In the genomic region with DNA sequence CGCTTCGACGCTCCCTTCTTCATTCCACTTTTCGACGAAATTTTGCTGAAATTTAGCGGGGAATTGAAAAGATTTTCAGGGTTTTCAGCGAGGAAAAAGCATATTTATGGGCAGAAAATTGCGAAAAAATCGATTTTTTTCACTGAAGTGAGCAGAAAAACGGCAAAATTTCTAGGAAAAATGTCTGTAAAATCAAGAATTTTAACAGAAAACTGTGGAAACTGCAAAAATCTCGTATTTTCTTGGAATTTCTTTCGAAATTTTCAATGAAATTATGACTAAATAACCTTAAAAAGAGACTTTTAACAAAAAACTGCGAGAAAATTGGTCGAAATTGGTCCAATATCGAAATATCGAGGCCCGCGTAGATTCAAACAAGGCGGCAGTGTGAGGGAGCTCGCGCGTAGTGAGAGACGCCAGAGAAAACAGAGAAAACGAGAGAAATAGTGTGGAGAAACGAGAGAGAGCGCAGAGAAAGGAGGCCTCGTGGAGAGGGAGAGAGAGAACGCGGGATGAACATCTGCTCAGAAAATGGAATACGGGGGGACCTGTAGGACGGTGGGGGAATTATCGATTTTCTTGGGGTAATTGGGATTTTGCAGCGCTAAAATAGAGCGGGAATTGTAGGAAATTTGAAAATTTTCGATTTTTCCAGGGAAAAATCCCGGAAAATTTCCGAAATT, we compare ENCODE assay signal across 8 worm cellular contexts.
TF ChIP-seq lines count a peak whose summit lies in the region.

A gene (minus strand): TSS at position 51 of the 683 bp plus-strand sequence.

TF ChIP-seq in whole organism, L1 larva, 84 proteins besides CTCF, POLR2A, EP300 and RAD21 (continues in another document):
- TF ChIP-seq pag-3 (tag; optimal IDR thresholded peaks at IDR 0.05; lab: Kevin White, UChicago; ENCODE audit: borderline replicate concordance, insufficient read depth): no peak
- TF ChIP-seq jun-1 (tag; optimal IDR thresholded peaks at IDR 0.05; lab: Kevin White, UChicago): peak; percentile 35
- peak; percentile 65 for TF ChIP-seq swsn-7 (tag; optimal IDR thresholded peaks at IDR 0.05; lab: Kevin White, UChicago)
- TF ChIP-seq irx-1 (tag; optimal IDR thresholded peaks at IDR 0.05; lab: Kevin White, UChicago): peak; percentile 27
- no peak for TF ChIP-seq elt-3 (tag; optimal IDR thresholded peaks at IDR 0.05; lab: Kevin White, UChicago)
- no peak for TF ChIP-seq hlh-4 (tag; optimal IDR thresholded peaks at IDR 0.05; lab: Kevin White, UChicago)
- no peak for TF ChIP-seq egl-27 (tag; optimal IDR thresholded peaks at IDR 0.05; lab: Kevin White, UChicago)
- TF ChIP-seq hlh-17 (GFP tag; optimal IDR thresholded peaks at IDR 0.05; lab: Kevin White, UChicago; ENCODE audit: borderline replicate concordance): no peak
- no peak for TF ChIP-seq hpl-2 (GFP tag; optimal IDR thresholded peaks at IDR 0.05; lab: Kevin White, UChicago)
- TF ChIP-seq pqm-1 (tag; optimal IDR thresholded peaks at IDR 0.05; lab: Kevin White, UChicago): no peak

TF ChIP-seq in whole organism, L2 larva, 48 proteins besides CTCF, POLR2A, EP300 and RAD21 (continues in another document):
- TF ChIP-seq fos-1 (tag; optimal IDR thresholded peaks at IDR 0.05; lab: Kevin White, UChicago) (no peak), gmeb-1 (tag; optimal IDR thresholded peaks at IDR 0.05; lab: Kevin White, UChicago) (peak; percentile 39), zag-1 (tag; optimal IDR thresholded peaks at IDR 0.05; lab: Kevin White, UChicago) (peak; percentile 18), ztf-4 (tag; optimal IDR thresholded peaks at IDR 0.05; lab: Kevin White, UChicago) (no peak), ceh-16 (tag; optimal IDR thresholded peaks at IDR 0.05; lab: Kevin White, UChicago) (no peak), Y55F3AM.14 (GFP tag; optimal IDR thresholded peaks at IDR 0.05; lab: Kevin White, UChicago) (no peak), nhr-23 (tag; optimal IDR thresholded peaks at IDR 0.05; lab: Kevin White, UChicago) (no peak), lsy-2 (tag; optimal IDR thresholded peaks at IDR 0.05; lab: Kevin White, UChicago) (peak; percentile 18 to 47), ceh-82 (tag; optimal IDR thresholded peaks at IDR 0.05; lab: Kevin White, UChicago) (no peak), lin-39 (tag; optimal IDR thresholded peaks at IDR 0.05; lab: Kevin White, UChicago) (no peak), elt-3 (tag; optimal IDR thresholded peaks at IDR 0.05; lab: Kevin White, UChicago) (no peak)

TF ChIP-seq in whole organism, L3 larva, 47 proteins besides CTCF, POLR2A, EP300 and RAD21:
- TF ChIP-seq nfya-1 (tag; optimal IDR thresholded peaks at IDR 0.05; lab: Kevin White, UChicago; ENCODE audit: insufficient read depth) (peak; percentile 63), nhr-12 (tag; optimal IDR thresholded peaks at IDR 0.05; lab: Kevin White, UChicago) (no peak), hmg-11 (tag; optimal IDR thresholded peaks at IDR 0.05; lab: Kevin White, UChicago) (peak; percentile 85), ceh-28 (tag; optimal IDR thresholded peaks at IDR 0.05; lab: Kevin White, UChicago) (peak; percentile 36), pqm-1 (tag; optimal IDR thresholded peaks at IDR 0.05; lab: Kevin White, UChicago) (peak; percentile 6), lin-15B (tag; optimal IDR thresholded peaks at IDR 0.05; lab: Kevin White, UChicago) (peak; percentile 10), aly-2 (tag; optimal IDR thresholded peaks at IDR 0.05; lab: Kevin White, UChicago) (no peak), nhr-28 (tag; optimal IDR thresholded peaks at IDR 0.05; lab: Kevin White, UChicago) (no peak)
TF ChIP-seq in whole organism, L3 larva: peak in this region for 5.

TF ChIP-seq in whole organism, L4 larva, 104 proteins besides CTCF, POLR2A, EP300 and RAD21 (continues in another document):
- TF ChIP-seq mxl-3 (GFP tag; optimal IDR thresholded peaks at IDR 0.05; lab: Kevin White, UChicago) (peak; percentile 10), lir-3 (tag; optimal IDR thresholded peaks at IDR 0.05; lab: Kevin White, UChicago) (no peak), ceh-44 (GFP tag; IDR thresholded peaks at IDR 0.05; lab: Robert Waterston, UW) (no peak), tag-97 (GFP tag; IDR thresholded peaks at IDR 0.05; lab: Robert Waterston, UW) (no peak), set-16 (GFP tag; IDR thresholded peaks at IDR 0.05; lab: Robert Waterston, UW) (no peak), F37D6.2 (tag; optimal IDR thresholded peaks at IDR 0.05; lab: Kevin White, UChicago) (no peak), ces-1 (GFP tag; optimal IDR thresholded peaks at IDR 0.05; lab: Kevin White, UChicago) (no peak), lin-29 (GFP tag; IDR thresholded peaks at IDR 0.05; lab: Robert Waterston, UW) (no peak), R02D3.7 (tag; optimal IDR thresholded peaks at IDR 0.05; lab: Kevin White, UChicago) (no peak), T26A8.4 (GFP tag; IDR thresholded peaks at IDR 0.05; lab: Robert Waterston, UW) (no peak), daf-8 (GFP tag; IDR thresholded peaks at IDR 0.05; lab: Robert Waterston, UW) (no peak), ztf-11 (tag; optimal IDR thresholded peaks at IDR 0.05; lab: Kevin White, UChicago) (no peak)

TF ChIP-seq in whole organism, late embryonic, 69 proteins besides CTCF, POLR2A, EP300 and RAD21 (continues in another document):
- TF ChIP-seq ceh-14 (tag; optimal IDR thresholded peaks at IDR 0.05; lab: Kevin White, UChicago) (peak; percentile 19), sdc-2 (tag; optimal IDR thresholded peaks at IDR 0.05; lab: Kevin White, UChicago) (peak; percentile 13), hlh-30 (tag; optimal IDR thresholded peaks at IDR 0.05; lab: Kevin White, UChicago; ENCODE audit: insufficient read depth) (peak; percentile 72), madf-2 (tag; optimal IDR thresholded peaks at IDR 0.05; lab: Kevin White, UChicago) (no peak), ets-4 (tag; optimal IDR thresholded peaks at IDR 0.05; lab: Kevin White, UChicago) (peak; percentile 13), ceh-48 (tag; optimal IDR thresholded peaks at IDR 0.05; lab: Kevin White, UChicago) (peak; percentile 59), hlh-8 (tag; optimal IDR thresholded peaks at IDR 0.05; lab: Kevin White, UChicago) (peak; percentile 24), F13H6.1 (tag; optimal IDR thresholded peaks at IDR 0.05; lab: Kevin White, UChicago) (no peak), ceh-6 (GFP tag; optimal IDR thresholded peaks at IDR 0.05; lab: Kevin White, UChicago) (no peak), ref-2 (tag; optimal IDR thresholded peaks at IDR 0.05; lab: Kevin White, UChicago) (no peak), unc-86 (tag; optimal IDR thresholded peaks at IDR 0.05; lab: Kevin White, UChicago) (no peak), nfya-1 (tag; optimal IDR thresholded peaks at IDR 0.05; lab: Kevin White, UChicago) (peak; percentile 34)

TF ChIP-seq in whole organism, midembryonic, 9 proteins besides CTCF, POLR2A, EP300 and RAD21:
- TF ChIP-seq flt-1 (GFP tag; IDR thresholded peaks at IDR 0.05; lab: Robert Waterston, UW): peak; percentile 16; the same call in 1 of the 2 replicates
- TF ChIP-seq klf-2 (GFP tag; conservative IDR thresholded peaks at IDR 0.05; lab: Robert Waterston, UW): no peak; the same call in 1 of the 2 replicates
- TF ChIP-seq tab-1 (GFP tag; IDR thresholded peaks at IDR 0.05; lab: Robert Waterston, UW): no peak
- TF ChIP-seq ref-1 (GFP tag; conservative IDR thresholded peaks at IDR 0.05; lab: Robert Waterston, UW): no peak
- TF ChIP-seq ztf-29 (GFP tag; IDR thresholded peaks at IDR 0.05; lab: Robert Waterston, UW): no peak
- TF ChIP-seq ztf-23 (GFP tag; IDR thresholded peaks at IDR 0.05; lab: Robert Waterston, UW): no peak
- TF ChIP-seq T22C8.4 (GFP tag; IDR thresholded peaks at IDR 0.05; lab: Robert Waterston, UW): peak; percentile 80

TF ChIP-seq in whole organism, mixed stage, embryonic, 35 proteins besides CTCF, POLR2A, EP300 and RAD21 (continues in another document):
- TF ChIP-seq nhr-76 (tag; optimal IDR thresholded peaks at IDR 0.05; lab: Kevin White, UChicago) (no peak), unc-120 (tag; optimal IDR thresholded peaks at IDR 0.05; lab: Kevin White, UChicago; ENCODE audit: poor library complexity, severe bottlenecking) (no peak), lin-13 (tag; optimal IDR thresholded peaks at IDR 0.05; lab: Kevin White, UChicago) (no peak), mep-1 (tag; optimal IDR thresholded peaks at IDR 0.05; lab: Kevin White, UChicago) (peak; percentile 38), mab-5 (tag; optimal IDR thresholded peaks at IDR 0.05; lab: Kevin White, UChicago) (no peak), blmp-1 (tag; optimal IDR thresholded peaks at IDR 0.05; lab: Kevin White, UChicago) (no peak), ceh-39 (tag; optimal IDR thresholded peaks at IDR 0.05; lab: Kevin White, UChicago) (peak; percentile 85), lin-32 (GFP tag; optimal IDR thresholded peaks at IDR 0.05; lab: Kevin White, UChicago) (peak; percentile 65), sem-2 (GFP tag; optimal IDR thresholded peaks at IDR 0.05; lab: Kevin White, UChicago) (no peak), ceh-43 (GFP tag; optimal IDR thresholded peaks at IDR 0.05; lab: Kevin White, UChicago) (no peak), pha-4 (tag; optimal IDR thresholded peaks at IDR 0.05; lab: Kevin White, UChicago) (no peak), zip-8 (tag; optimal IDR thresholded peaks at IDR 0.05; lab: Kevin White, UChicago) (no peak), nhr-2 (tag; optimal IDR thresholded peaks at IDR 0.05; lab: Kevin White, UChicago) (no peak), bed-3 (GFP tag; optimal IDR thresholded peaks at IDR 0.05; lab: Kevin White, UChicago) (no peak), hlh-1 (tag; optimal IDR thresholded peaks at IDR 0.05; lab: Kevin White, UChicago) (peak; percentile 20)

TF ChIP-seq in whole organism, young adult, 124 proteins besides CTCF, POLR2A, EP300 and RAD21 (continues in another document):
- TF ChIP-seq zfh-2 (GFP tag; conservative IDR thresholded peaks at IDR 0.05; lab: Robert Waterston, UW): no peak; the same call in 1 of the 2 replicates
- no peak; the same call in 1 of the 2 replicates for TF ChIP-seq egrh-3 (GFP tag; IDR thresholded peaks at IDR 0.05; lab: Robert Waterston, UW)
- no peak for TF ChIP-seq him-1 (tag; optimal IDR thresholded peaks at IDR 0.05; lab: Kevin White, UChicago)
- TF ChIP-seq dpl-1 (GFP tag; optimal IDR thresholded peaks at IDR 0.05; lab: Kevin White, UChicago): peak; percentile 23
- TF ChIP-seq snpc-1.1 (tag; optimal IDR thresholded peaks at IDR 0.05; lab: Kevin White, UChicago; ENCODE audit: insufficient read depth): no peak
- TF ChIP-seq somi-1 (GFP tag; optimal IDR thresholded peaks at IDR 0.05; lab: Kevin White, UChicago): no peak
- TF ChIP-seq ekl-4 (GFP tag; IDR thresholded peaks at IDR 0.05; lab: Robert Waterston, UW): no peak
- no peak for TF ChIP-seq F52B5.7 (tag; optimal IDR thresholded peaks at IDR 0.05; lab: Kevin White, UChicago)
- no peak for TF ChIP-seq lin-26 (GFP tag; IDR thresholded peaks at IDR 0.05; lab: Robert Waterston, UW)
- no peak for TF ChIP-seq ztf-6 (GFP tag; IDR thresholded peaks at IDR 0.05; lab: Robert Waterston, UW)
- TF ChIP-seq sptf-2 (GFP tag; optimal IDR thresholded peaks at IDR 0.05; lab: Kevin White, UChicago): no peak
- no peak for TF ChIP-seq rcor-1 (GFP tag; IDR thresholded peaks at IDR 0.05; lab: Robert Waterston, UW)
- peak; percentile 34 for TF ChIP-seq lin-54 (GFP tag; optimal IDR thresholded peaks at IDR 0.05; lab: Kevin White, UChicago)
- no peak for TF ChIP-seq sdz-38 (tag; optimal IDR thresholded peaks at IDR 0.05; lab: Kevin White, UChicago)
- no peak for TF ChIP-seq ceh-58 (GFP tag; IDR thresholded peaks at IDR 0.05; lab: Robert Waterston, UW)
- no peak for TF ChIP-seq Y53G8AR.9 (GFP tag; conservative IDR thresholded peaks at IDR 0.05; lab: Robert Waterston, UW)
